Fruit fly (Drosophila melanogaster): ENCODE results near the gene CG14109.

DNA sequence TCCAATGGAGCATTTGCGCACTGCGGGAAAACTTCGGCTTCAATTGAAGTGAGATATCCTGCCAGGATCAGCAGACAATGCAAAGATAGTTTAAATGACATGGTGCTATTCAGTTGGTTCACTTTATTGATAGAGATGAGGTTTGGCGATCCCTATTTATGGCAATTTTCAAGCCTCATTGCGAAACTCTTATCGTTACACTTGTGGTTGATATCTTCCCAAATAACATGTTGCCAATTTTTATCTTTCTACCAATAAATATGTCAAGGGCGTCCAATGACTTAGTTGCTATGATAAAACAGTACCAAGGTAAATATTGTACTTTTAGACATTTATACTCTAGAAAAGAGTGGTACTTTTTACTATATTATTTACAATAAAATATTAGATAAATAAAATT is 16.6 kb upstream of the CG14109 start, which contains the start of gene CG33263:
- TF ChIP-seq dac (GFP tag; optimal IDR thresholded peaks at IDR 0.05) (no peak), CG6163 (GFP tag; IDR thresholded peaks at IDR 0.05) (no peak), OdsH (GFP tag; optimal IDR thresholded peaks at IDR 0.05) (no peak), CG6854 (GFP tag; optimal IDR thresholded peaks at IDR 0.05) (no peak), ss (GFP tag; optimal IDR thresholded peaks at IDR 0.05) (no peak), acj6 (GFP tag; optimal IDR thresholded peaks at IDR 0.05) (no peak), fd85E (GFP tag; optimal IDR thresholded peaks at IDR 0.05) (no peak)
